Fruit fly (Drosophila melanogaster) whole organism, embryonic: Measurements from ENCODE around the gene Dis3l2.
A peak's percentile ranks its signal among the peaks of the same experiment; 100 is the strongest.

Experiments
- B-H2 ChIP-seq: fragments of 200-800 bp; sonication (Bioruptor generic); optimal IDR thresholded peaks from 2 replicates; lab custom pipeline; 2018; ENCODE audit warnings: missing biosample characterization, mild to moderate bottlenecking, missing genetic modification characterization
- CG1233 ChIP-seq: fragments of 200-800 bp; sonication (Bioruptor generic); optimal IDR thresholded peaks from 4 replicates; lab custom pipeline; 2018; ENCODE audit warnings: missing biosample characterization, mild to moderate bottlenecking, missing genetic modification characterization
- CG12391 ChIP-seq: fragments of 200-800 bp; sonication (Bioruptor generic); optimal IDR thresholded peaks from 3 replicates; lab custom pipeline; 2018; ENCODE audit warnings: missing biosample characterization, mild to moderate bottlenecking, missing genetic modification characterization, moderate library complexity
- CG12659 ChIP-seq: fragments of 200-800 bp; sonication (Bioruptor generic); optimal IDR thresholded peaks from 3 replicates; lab custom pipeline; 2017; ENCODE audit warnings: mild to moderate bottlenecking, missing biosample characterization, missing genetic modification reagents, missing genetic modification characterization
- CG13894 ChIP-seq: fragments of 200-800 bp; sonication (Bioruptor generic); optimal IDR thresholded peaks from 3 replicates; lab custom pipeline; 2018; ENCODE audit warnings: missing biosample characterization, mild to moderate bottlenecking, missing genetic modification characterization, moderate library complexity
- CG15514 ChIP-seq: fragments of 200-800 bp; sonication (Bioruptor generic); optimal IDR thresholded peaks from 3 replicates; lab custom pipeline; 2017; ENCODE audit warnings: missing biosample characterization, missing genetic modification characterization, mild to moderate bottlenecking, moderate library complexity, missing genetic modification reagents
- CG1603 ChIP-seq: fragments of 200-800 bp; sonication (Bioruptor generic); optimal IDR thresholded peaks from 2 replicates; lab custom pipeline; 2019; ENCODE audit warnings: missing biosample characterization, mild to moderate bottlenecking, missing genetic modification characterization, moderate library complexity
- CG16813 ChIP-seq: fragments of 200-800 bp; sonication (Bioruptor generic); IDR thresholded peaks from 3 replicates; pipeline ENCODE4 v1.3.6; 2022; ENCODE audit warnings: missing biosample characterization, missing genetic modification characterization; ENCODE audit not compliant: partially characterized antibody
- CG34224 ChIP-seq: fragments of 200-800 bp; sonication (Bioruptor generic); IDR thresholded peaks from 3 replicates; pipeline ENCODE4 v1.3.6; 2022; ENCODE audit warnings: missing biosample characterization, missing genetic modification characterization; ENCODE audit not compliant: partially characterized antibody
- CG34376 ChIP-seq: fragments of 200-800 bp; sonication (Bioruptor generic); optimal IDR thresholded peaks from 2 replicates; lab custom pipeline; 2018; ENCODE audit warnings: missing biosample characterization, mild to moderate bottlenecking, missing genetic modification characterization
- CG6791 ChIP-seq: fragments of 200-800 bp; sonication (Bioruptor generic); IDR thresholded peaks from 3 replicates; pipeline ENCODE4 v1.3.6; 2022; ENCODE audit warnings: missing biosample characterization, missing genetic modification characterization; ENCODE audit not compliant: partially characterized antibody
- CG6854 ChIP-seq: fragments of 200-800 bp; sonication (Bioruptor generic); optimal IDR thresholded peaks from 3 replicates; lab custom pipeline; 2017; ENCODE audit warnings: missing biosample characterization, mild to moderate bottlenecking, missing genetic modification characterization
- CG7963 ChIP-seq: fragments of 200-800 bp; sonication (Bioruptor generic); IDR thresholded peaks from 3 replicates; pipeline ENCODE4 v1.3.6; 2022; ENCODE audit warnings: missing biosample characterization, missing genetic modification characterization; ENCODE audit not compliant: partially characterized antibody
- CG9797 ChIP-seq: fragments of 200-800 bp; sonication (Bioruptor generic); optimal IDR thresholded peaks from 3 replicates; lab custom pipeline; 2018; ENCODE audit warnings: missing biosample characterization, mild to moderate bottlenecking, missing genetic modification characterization
- CG9932 ChIP-seq: fragments of 200-800 bp; sonication (Bioruptor generic); IDR thresholded peaks from 2 replicates; pipeline ENCODE4 v1.3.6; 2022; ENCODE audit warnings: missing biosample characterization, missing genetic modification characterization
- CHES-1-like ChIP-seq: fragments of 200-800 bp; sonication (Bioruptor generic); optimal IDR thresholded peaks from 2 replicates; lab custom pipeline; 2016; ENCODE audit warnings: missing biosample characterization, missing genetic modification characterization
- Dbx ChIP-seq: fragments of 200-800 bp; sonication (Bioruptor generic); IDR thresholded peaks from 3 replicates; pipeline ENCODE4 v1.3.6; 2022; ENCODE audit warnings: missing biosample characterization, missing genetic modification characterization
- Ets97D ChIP-seq: fragments of 200-800 bp; sonication (Bioruptor generic); optimal IDR thresholded peaks from 3 replicates; lab custom pipeline; 2016; ENCODE audit warnings: missing biosample characterization, missing genetic modification characterization
- HLH4C ChIP-seq: fragments of 200-800 bp; sonication (Bioruptor generic); IDR thresholded peaks from 3 replicates; pipeline ENCODE4 v1.3.6; 2022; ENCODE audit warnings: missing biosample characterization, missing genetic modification characterization; ENCODE audit not compliant: partially characterized antibody
- HmgZ ChIP-seq: fragments of 200-800 bp; sonication (Bioruptor generic); optimal IDR thresholded peaks from 2 replicates; lab custom pipeline; 2018; ENCODE audit warnings: missing biosample characterization, mild to moderate bottlenecking, missing genetic modification characterization
- Hr78 ChIP-seq, 2 experiments: fragments of 200-800 bp in 1 of 2; fragments of >200 bp in 1 of 2; sonication (Bioruptor generic) in 1 of 2; optimal IDR thresholded peaks; 2 replicates each; lab custom pipeline; 2017 to 2019; ENCODE audit warnings: missing biosample characterization in 2 of 2, missing genetic modification characterization in 2 of 2, mild to moderate bottlenecking in 1 of 2, moderate library complexity in 1 of 2
- MBD-R2 ChIP-seq: fragments of 200-800 bp; sonication (Bioruptor generic); IDR thresholded peaks from 2 replicates; pipeline ENCODE4 v1.3.6; 2022; ENCODE audit warnings: missing biosample characterization, missing genetic modification characterization
- MESR4 ChIP-seq: fragments of 200-800 bp; sonication (Bioruptor generic); optimal IDR thresholded peaks from 2 replicates; lab custom pipeline; 2018; ENCODE audit warnings: missing biosample characterization, mild to moderate bottlenecking, missing genetic modification characterization, moderate library complexity
- Mrtf ChIP-seq: fragments of 200-800 bp; sonication (Bioruptor generic); IDR thresholded peaks from 3 replicates; pipeline ENCODE4 v1.3.6; 2022; ENCODE audit warnings: missing biosample characterization, missing genetic modification characterization
- Nf-YC ChIP-seq: fragments of 200-800 bp; optimal IDR thresholded peaks from 3 replicates; lab custom pipeline; 2019; ENCODE audit warnings: missing biosample characterization, mild to moderate bottlenecking, missing genetic modification characterization, moderate library complexity
- Pdp1 ChIP-seq, 2 experiments: fragments of 200-800 bp; sonication (Bioruptor generic); optimal IDR thresholded peaks; 3 replicates each; lab custom pipeline; 2016; ENCODE audit warnings: missing biosample characterization in 2 of 2, missing genetic modification characterization in 2 of 2, mild to moderate bottlenecking in 1 of 2, moderate library complexity in 1 of 2
- Rfx ChIP-seq: fragments of 200-800 bp; sonication (Bioruptor generic); IDR thresholded peaks from 2 replicates; pipeline ENCODE4 v1.3.6; 2022; ENCODE audit warnings: missing biosample characterization, missing genetic modification characterization
- Sin3A ChIP-seq: fragments of >200 bp; optimal IDR thresholded peaks from 2 replicates; lab custom pipeline; 2018
- Sry-δ ChIP-seq: fragments of 200-800 bp; sonication (Bioruptor generic); optimal IDR thresholded peaks from 2 replicates; lab custom pipeline; 2016; ENCODE audit warnings: missing biosample characterization, missing genetic modification characterization
- YL-1 ChIP-seq: fragments of 200-800 bp; sonication (Bioruptor generic); optimal IDR thresholded peaks from 3 replicates; lab custom pipeline; 2017; ENCODE audit warnings: missing biosample characterization, mild to moderate bottlenecking, missing genetic modification characterization
- amos ChIP-seq: fragments of 200-800 bp; sonication (Bioruptor generic); IDR thresholded peaks from 2 replicates; pipeline ENCODE4 v1.3.6; 2022; ENCODE audit warnings: missing biosample characterization, missing genetic modification characterization; ENCODE audit not compliant: partially characterized antibody
- ato ChIP-seq: fragments of 200-800 bp; sonication (Bioruptor generic); IDR thresholded peaks from 2 replicates; pipeline ENCODE4 v1.3.6; 2022; ENCODE audit warnings: missing biosample characterization, missing genetic modification characterization; ENCODE audit not compliant: partially characterized antibody
- bbx ChIP-seq: fragments of 200-800 bp; sonication (Bioruptor generic); IDR thresholded peaks from 2 replicates; pipeline ENCODE4 v1.3.6; 2022; ENCODE audit warnings: missing biosample characterization, missing genetic modification characterization; ENCODE audit not compliant: partially characterized antibody
- caup ChIP-seq: fragments of 200-800 bp; sonication (Bioruptor generic); optimal IDR thresholded peaks from 3 replicates; lab custom pipeline; 2017; ENCODE audit warnings: missing biosample characterization, mild to moderate bottlenecking, missing genetic modification characterization, moderate library complexity; ENCODE audit not compliant: severe bottlenecking
- cwo ChIP-seq: fragments of 200-800 bp; sonication (Bioruptor generic); optimal IDR thresholded peaks from 3 replicates; lab custom pipeline; 2017; ENCODE audit warnings: missing biosample characterization, missing genetic modification characterization, mild to moderate bottlenecking, moderate library complexity, missing genetic modification reagents
- dmrt11E ChIP-seq: fragments of 200-800 bp; sonication (Bioruptor generic); optimal IDR thresholded peaks from 3 replicates; lab custom pipeline; 2018; ENCODE audit warnings: missing biosample characterization, mild to moderate bottlenecking, missing genetic modification characterization, moderate library complexity
- dysf ChIP-seq: fragments of 200-800 bp; sonication (Bioruptor generic); IDR thresholded peaks from 3 replicates; pipeline ENCODE4 v1.3.6; 2022; ENCODE audit warnings: missing biosample characterization, missing genetic modification characterization
- hbn ChIP-seq: fragments of 200-800 bp; sonication (Bioruptor generic); IDR thresholded peaks from 2 replicates; pipeline ENCODE4 v1.3.6; 2022; ENCODE audit warnings: missing biosample characterization, missing genetic modification characterization; ENCODE audit not compliant: partially characterized antibody
- mirr ChIP-seq: fragments of 200-800 bp; sonication (Bioruptor generic); optimal IDR thresholded peaks from 3 replicates; lab custom pipeline; 2018; ENCODE audit warnings: missing biosample characterization, mild to moderate bottlenecking, missing genetic modification characterization
- nerfin-2 ChIP-seq: fragments of 200-800 bp; sonication (Bioruptor generic); IDR thresholded peaks from 2 replicates; pipeline ENCODE4 v1.3.6; 2022; ENCODE audit warnings: missing biosample characterization, missing genetic modification characterization; ENCODE audit not compliant: partially characterized antibody
- oc ChIP-seq: fragments of 200-800 bp; sonication (Bioruptor generic); optimal IDR thresholded peaks from 2 replicates; lab custom pipeline; 2018; ENCODE audit warnings: missing biosample characterization, mild to moderate bottlenecking, missing genetic modification characterization, moderate library complexity
- pho ChIP-seq: fragments of 200-800 bp; sonication (Bioruptor generic); optimal IDR thresholded peaks from 2 replicates; lab custom pipeline; 2016; ENCODE audit warnings: missing biosample characterization, missing genetic modification characterization
- ranshi ChIP-seq: fragments of 200-800 bp; sonication (Bioruptor generic); IDR thresholded peaks from 2 replicates; pipeline ENCODE4 v1.3.6; 2022; ENCODE audit warnings: missing biosample characterization, missing genetic modification characterization
- sens ChIP-seq: fragments of 200-800 bp; sonication (Bioruptor generic); peaks from one replicate; lab custom pipeline; 2016; ENCODE audit warnings: missing biosample characterization, missing genetic modification characterization
- stc ChIP-seq: fragments of 200-800 bp; sonication (Bioruptor generic); IDR thresholded peaks from 2 replicates; pipeline ENCODE4 v1.3.6; 2022; ENCODE audit warnings: missing biosample characterization, missing genetic modification characterization
- tup ChIP-seq: fragments of 200-800 bp; sonication (Bioruptor generic); optimal IDR thresholded peaks from 2 replicates; lab custom pipeline; 2016; ENCODE audit warnings: missing biosample characterization, mild to moderate bottlenecking, missing genetic modification characterization, moderate library complexity
- unc-4 ChIP-seq: fragments of 200-800 bp; sonication (Bioruptor generic); IDR thresholded peaks from 2 replicates; pipeline ENCODE4 v1.3.6; 2022; ENCODE audit warnings: missing biosample characterization, missing genetic modification characterization; ENCODE audit not compliant: partially characterized antibody
- vvl ChIP-seq: fragments of 200-800 bp; sonication (Bioruptor generic); IDR thresholded peaks from 2 replicates; pipeline ENCODE4 v1.3.6; 2022; ENCODE audit warnings: missing biosample characterization, missing genetic modification characterization

Gene Dis3l2

dm6 chr3L:262724-263177 lies 50.2 kb downstream of the Dis3l2 start (continued):
- peak; percentile 70 for TF ChIP-seq HLH4C (GFP tag; lab: Robert Waterston, UW)
- peak; percentile 13 for TF ChIP-seq B-H2
- peak; percentile 34 for TF ChIP-seq CG12659 (GFP tag; lab: Kevin White, UChicago)
- peak; percentile 18 for TF ChIP-seq Sin3A
- peak; percentile 88 for TF ChIP-seq MESR4 (GFP tag; lab: Kevin White, UChicago)
- peak; percentile 88 for TF ChIP-seq unc-4 (GFP tag; lab: Robert Waterston, UW)
- TF ChIP-seq CG13894: peak; percentile 54
- peak; percentile 91 for TF ChIP-seq CG15514 (GFP tag; lab: Kevin White, UChicago)
- peak; percentile 43 for TF ChIP-seq CG34376 (GFP tag; lab: Kevin White, UChicago)
- peak in 1 of 2 experiments; percentile 83 for TF ChIP-seq Hr78 (GFP tag; optimal IDR thresholded peaks at IDR 0.05; lab: Kevin White, UChicago)
- TF ChIP-seq HmgZ (tag; lab: Kevin White, UChicago): peak; percentile 9
- TF ChIP-seq CG9797 (GFP tag; lab: Kevin White, UChicago): peak; percentile 27
- no peak for TF ChIP-seq stc
- peak; percentile 32; the same call in 1 of the 2 replicates for TF ChIP-seq CG9932 (GFP tag; lab: Robert Waterston, UW)
- peak; percentile 6 for TF ChIP-seq CG6854 (GFP tag; lab: Kevin White, UChicago)
- TF ChIP-seq Ets97D: peak; percentile 28
- TF ChIP-seq oc (tag; lab: Kevin White, UChicago): no peak
- TF ChIP-seq Mrtf (GFP tag; lab: Robert Waterston, UW): no peak
- TF ChIP-seq CG6791 (GFP tag; lab: Robert Waterston, UW): peak; percentile 89
- TF ChIP-seq sens (GFP tag; lab: Kevin White, UChicago): peak; percentile 80
- peak; percentile 77 for TF ChIP-seq hbn (GFP tag; lab: Robert Waterston, UW)
- TF ChIP-seq Sry-δ (GFP tag; lab: Kevin White, UChicago): peak; percentile 89
- TF ChIP-seq dmrt11E (tag; lab: Kevin White, UChicago): no peak
- no peak for TF ChIP-seq tup (GFP tag; lab: Kevin White, UChicago)
- no peak for TF ChIP-seq ranshi (GFP tag; lab: Robert Waterston, UW)
- peak; percentile 70 for TF ChIP-seq cwo
- peak; percentile 43; the same call in 1 of the 2 replicates for TF ChIP-seq Rfx (GFP tag; lab: Robert Waterston, UW)
- TF ChIP-seq Dbx: peak; percentile 47; the same call in 1 of the 3 replicates
- no peak for TF ChIP-seq pho
- TF ChIP-seq CG1233: peak; percentile 6
- TF ChIP-seq CG34224: peak; percentile 83
- peak; percentile 8 for TF ChIP-seq CHES-1-like
- TF ChIP-seq mirr: peak; percentile 26
- peak; percentile 51; the same call in 1 of the 2 replicates for TF ChIP-seq MBD-R2 (GFP tag; lab: Robert Waterston, UW)
- TF ChIP-seq YL-1 (GFP tag; lab: Kevin White, UChicago): peak; percentile 85
- peak; percentile 26 for TF ChIP-seq CG1603 (tag; lab: Kevin White, UChicago)
- TF ChIP-seq vvl (GFP tag; lab: Robert Waterston, UW): 0 out of 2 replicates have a peak, but pooled peaks have one; percentile 17
- TF ChIP-seq nerfin-2: peak; percentile 75
- TF ChIP-seq caup (GFP tag; lab: Kevin White, UChicago): peak; percentile 1
- TF ChIP-seq Nf-YC (tag; lab: Kevin White, UChicago): peak; percentile 43
- peak; percentile 92 for TF ChIP-seq bbx (GFP tag; lab: Robert Waterston, UW)
- TF ChIP-seq CG12391 (tag; lab: Kevin White, UChicago): peak; percentile 1
- TF ChIP-seq Pdp1 (GFP tag; optimal IDR thresholded peaks at IDR 0.05; lab: Kevin White, UChicago): peak in 1 of 2 experiments; percentile 63
- TF ChIP-seq amos: peak; percentile 89
- no peak for TF ChIP-seq dysf (GFP tag; lab: Robert Waterston, UW)
- TF ChIP-seq CG16813: peak; percentile 78
- peak; percentile 77 for TF ChIP-seq ato (GFP tag; lab: Robert Waterston, UW)
- TF ChIP-seq CG7963 (GFP tag; lab: Robert Waterston, UW): peak; percentile 66; the same call in 2 of the 3 replicates
